Worm (Caenorhabditis elegans): Measurements from ENCODE around the gene tag-180.

DNA sequence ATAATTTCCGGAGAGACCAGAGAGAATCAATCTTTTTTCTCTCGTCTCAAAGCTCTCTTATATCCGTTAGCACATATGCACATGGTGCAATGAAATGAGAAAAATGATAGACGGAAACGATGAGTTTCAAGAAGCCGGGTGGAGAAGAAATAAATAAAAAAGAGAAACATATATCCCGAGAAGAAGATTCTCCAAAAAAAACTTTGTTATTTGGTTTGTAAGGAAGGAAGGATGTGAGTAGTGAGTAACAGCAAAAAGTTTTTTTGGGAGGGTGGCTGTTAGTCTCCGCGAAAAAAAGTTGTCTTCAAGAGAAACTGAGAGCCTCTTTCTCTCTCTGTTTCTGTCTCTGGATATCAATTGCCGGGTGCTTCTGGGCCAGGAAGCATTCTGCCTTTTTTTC is 12.6 kb downstream of the tag-180 start:
- TF ChIP-seq nhr-12 (tag; optimal IDR thresholded peaks at IDR 0.05) = no peak
- TF ChIP-seq ama-1 (optimal IDR thresholded peaks at IDR 0.05) = no peak
- no peak for TF ChIP-seq efl-1 (optimal IDR thresholded peaks at IDR 0.05)
- TF ChIP-seq efl-1 (GFP tag; optimal IDR thresholded peaks at IDR 0.05 in 1 of 2) = no peak
- TF ChIP-seq aha-1 (tag; optimal IDR thresholded peaks at IDR 0.05) = no peak
- no peak for TF ChIP-seq nhr-76 (tag; optimal IDR thresholded peaks at IDR 0.05)
- no peak for TF ChIP-seq mdl-1 (tag; optimal IDR thresholded peaks at IDR 0.05)
- no peak for TF ChIP-seq aly-2 (tag; optimal IDR thresholded peaks at IDR 0.05)
- TF ChIP-seq skn-1 (tag; optimal IDR thresholded peaks at IDR 0.05) = no peak
- no peak for TF ChIP-seq swsn-7 (tag; optimal IDR thresholded peaks at IDR 0.05)
- no peak for TF ChIP-seq egl-27 (tag; optimal IDR thresholded peaks at IDR 0.05)
- TF ChIP-seq ztf-11 (tag; optimal IDR thresholded peaks at IDR 0.05) = no peak
- TF ChIP-seq tbx-2 (tag; optimal IDR thresholded peaks at IDR 0.05) = no peak

All from whole organism, L1 larva.